Fruit fly (Drosophila melanogaster) whole organism, pupa: Measurements from ENCODE around the gene CG12182.

Experiments used
- CG15710 ChIP-seq: fragments of 200-800 bp; sonication (Bioruptor generic); optimal IDR thresholded peaks from 2 replicates; lab custom pipeline; 2018; ENCODE audit warnings: missing biosample characterization, mild to moderate bottlenecking, missing genetic modification characterization, moderate library complexity
- D1 ChIP-seq: fragments of 200-800 bp; sonication (Bioruptor generic); optimal IDR thresholded peaks from 2 replicates; lab custom pipeline; 2018; ENCODE audit warnings: missing biosample characterization, mild to moderate bottlenecking, missing genetic modification characterization, moderate library complexity

DNA sequence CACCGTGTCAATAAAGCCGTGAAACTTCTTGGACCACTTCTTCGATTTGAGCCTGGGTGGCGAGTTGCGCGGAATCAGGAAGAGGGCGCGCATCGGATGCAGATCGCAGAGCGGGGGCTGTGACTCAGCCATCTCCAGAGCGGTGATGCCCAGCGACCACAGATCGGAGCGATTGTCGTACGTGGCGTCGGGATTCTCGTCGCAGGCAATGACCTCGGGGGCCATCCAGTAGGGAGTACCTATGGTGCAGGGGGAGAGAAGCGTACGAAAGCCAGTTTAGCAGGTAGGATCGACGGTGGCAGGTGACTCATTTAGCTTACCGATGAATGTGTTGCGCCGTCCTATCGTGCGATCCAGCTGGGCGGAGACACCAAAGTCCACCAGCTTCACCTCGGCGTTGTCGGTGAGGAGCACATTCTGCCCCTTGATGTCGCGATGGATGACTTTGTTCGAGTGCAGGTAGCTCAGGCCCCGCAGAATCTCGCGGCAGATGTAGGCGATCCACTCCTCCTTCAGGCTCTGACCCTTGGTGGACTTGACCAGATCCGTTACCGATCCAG lies 32.2 kb downstream of the CG12182 start:
- TF ChIP-seq CG15710 (tag; lab: Kevin White, UChicago) = no peak
- TF ChIP-seq D1 (tag; lab: Kevin White, UChicago) = no peak
